Worm (Caenorhabditis elegans): ENCODE measurements around the gene ZK662.6.

DNA sequence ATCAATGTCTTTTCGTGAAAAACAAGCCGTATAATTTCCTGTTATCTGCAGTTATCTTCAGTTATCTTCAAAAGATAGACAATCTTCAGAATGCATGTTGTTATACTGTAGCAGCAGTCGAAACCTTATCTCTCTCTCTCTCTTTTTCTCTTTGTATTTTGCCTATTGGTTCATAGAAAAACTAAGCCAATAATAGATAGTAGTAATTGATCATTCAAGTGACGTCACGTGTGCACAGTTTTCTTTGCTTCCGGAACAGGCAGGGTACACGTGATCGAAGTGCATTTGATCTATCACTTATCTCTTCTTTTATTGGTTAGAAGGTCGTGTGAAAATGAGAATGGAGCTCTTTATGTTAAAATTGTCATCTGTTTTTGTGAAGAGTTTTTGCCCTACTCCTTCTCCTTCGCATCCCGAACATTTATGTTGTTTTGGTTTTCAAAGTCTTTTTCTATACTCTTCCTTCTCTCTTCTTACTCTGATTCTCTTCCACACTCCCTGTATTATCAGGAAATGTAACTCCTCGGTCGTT is 13.8 kb upstream of the ZK662.6 start:
- TF ChIP-seq tra-4 (tag; optimal IDR thresholded peaks at IDR 0.05) (no peak), aly-1 (tag; optimal IDR thresholded peaks at IDR 0.05) (no peak), ama-1 (optimal IDR thresholded peaks at IDR 0.05) (no peak), hmbx-1 (tag; optimal IDR thresholded peaks at IDR 0.05) (no peak), F13C5.2 (tag; optimal IDR thresholded peaks at IDR 0.05) (no peak), hmg-4 (GFP tag; optimal IDR thresholded peaks at IDR 0.05) (no peak), pes-1 (GFP tag; IDR thresholded peaks at IDR 0.05) (no peak), tbx-37 (GFP tag; conservative IDR thresholded peaks at IDR 0.05) (no peak), ceh-36 (tag; optimal IDR thresholded peaks at IDR 0.05) (no peak), tbx-11 (GFP tag; IDR thresholded peaks at IDR 0.05) (no peak), B0310.2 (tag; optimal IDR thresholded peaks at IDR 0.05) (no peak), flt-1 (GFP tag; IDR thresholded peaks at IDR 0.05) (no peak)

Measured in whole organism, early embryonic.